Worm (Caenorhabditis elegans) whole organism, L4/young adult: ENCODE measurements around the gene egl-3.

ENCODE experiments used
- dao-5 ChIP-seq: sonication (generic microtip); optimal IDR thresholded peaks from 2 replicates; lab custom pipeline; 2016; ENCODE audit warnings: missing genotype, missing genetic modification characterization, moderate library complexity, missing compliant biosample characterization
- him-1 ChIP-seq: sonication (generic microtip); optimal IDR thresholded peaks from 2 replicates; lab custom pipeline; 2016; ENCODE audit warnings: missing genotype, missing genetic modification reagents, missing genetic modification characterization, missing compliant biosample characterization

DNA sequence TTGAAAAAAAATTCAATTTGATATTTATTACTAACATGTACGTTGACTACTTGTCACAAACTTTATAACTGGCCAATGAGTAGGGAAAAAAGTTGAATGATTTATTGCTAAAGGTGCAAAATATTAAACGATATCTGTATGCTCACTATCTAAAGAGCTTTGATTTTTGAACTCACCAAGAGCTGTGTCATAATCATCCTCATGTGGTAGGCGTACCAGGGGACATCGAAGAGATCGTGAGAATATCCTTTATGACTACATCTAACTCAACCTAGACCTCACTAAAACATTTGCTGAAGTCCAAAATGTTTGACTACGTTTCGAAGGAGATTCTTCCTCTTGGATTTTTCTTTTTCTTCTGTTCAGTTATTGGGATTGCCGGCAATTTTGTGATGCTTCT, 21.3 kb downstream of the egl-3 start, which contains the start of gene srsx-28:
- TF ChIP-seq him-1 (tag; lab: Kevin White, UChicago) (no peak), dao-5 (no peak)
